Fruit fly (Drosophila melanogaster): Measurements from ENCODE around the gene ClpP.

ClpP gene

dm6 chr2L:10342471-10342870 lies 14.1 kb upstream of the ClpP start, which contains the start of gene Sps2:
Sps2 (plus strand) TSS chr2L:10342594.
- TF ChIP-seq Crg-1 (GFP tag; optimal IDR thresholded peaks at IDR 0.05) (no peak), Mnt (GFP tag; optimal IDR thresholded peaks at IDR 0.05) (peak; percentile 22), pad (GFP tag; optimal IDR thresholded peaks at IDR 0.05) (no peak), CG11617 (GFP tag; optimal IDR thresholded peaks at IDR 0.05) (peak; percentile 19), tj (GFP tag; optimal IDR thresholded peaks at IDR 0.05) (peak; percentile 25), cic (GFP tag; optimal IDR thresholded peaks at IDR 0.05) (peak; percentile 16), Hr96 (GFP tag; optimal IDR thresholded peaks at IDR 0.05) (no peak), CG14711 (tag; optimal IDR thresholded peaks at IDR 0.05) (peak; percentile 12), CG5204 (GFP tag; optimal IDR thresholded peaks at IDR 0.05) (no peak), CG7101 (tag; optimal IDR thresholded peaks at IDR 0.05) (peak; percentile 15), CG7045 (GFP tag; optimal IDR thresholded peaks at IDR 0.05) (no peak), bab1 (GFP tag; optimal IDR thresholded peaks at IDR 0.05) (peak; percentile 69), toe (GFP tag; optimal IDR thresholded peaks at IDR 0.05) (no peak)

dm6 chr2L:10344029-10344606 lies 12.5 kb upstream of the ClpP start, which contains the start of gene Frmd5:
Frmd5 (plus strand) TSS chr2L:10344442.
- TF ChIP-seq CG7045 (GFP tag; optimal IDR thresholded peaks at IDR 0.05) (no peak), CG5204 (GFP tag; optimal IDR thresholded peaks at IDR 0.05) (no peak), cic (GFP tag; optimal IDR thresholded peaks at IDR 0.05) (no peak), Mnt (GFP tag; optimal IDR thresholded peaks at IDR 0.05) (no peak), Crg-1 (GFP tag; optimal IDR thresholded peaks at IDR 0.05) (no peak), pad (GFP tag; optimal IDR thresholded peaks at IDR 0.05) (no peak)

- no peak for TF ChIP-seq Mnt (GFP tag; optimal IDR thresholded peaks at IDR 0.05)
- no peak for TF ChIP-seq CG11617 (GFP tag; optimal IDR thresholded peaks at IDR 0.05)
- TF ChIP-seq CG7101 (tag; optimal IDR thresholded peaks at IDR 0.05) = no peak
- TF ChIP-seq cic (GFP tag; optimal IDR thresholded peaks at IDR 0.05) = no peak
- TF ChIP-seq kay (GFP tag; ENCODE audit: borderline replicate concordance) = no peak
- TF ChIP-seq CG33017 (tag; optimal IDR thresholded peaks at IDR 0.05) = no peak
- no peak for TF ChIP-seq CG12768 (GFP tag; optimal IDR thresholded peaks at IDR 0.05)
- no peak for TF ChIP-seq cnc (optimal IDR thresholded peaks at IDR 0.05)
- TF ChIP-seq ovo (GFP tag; optimal IDR thresholded peaks at IDR 0.05) = no peak
- no peak for TF ChIP-seq toe (GFP tag; optimal IDR thresholded peaks at IDR 0.05)
- no peak for TF ChIP-seq CG7045 (GFP tag; optimal IDR thresholded peaks at IDR 0.05)
- TF ChIP-seq CG14711 (tag; optimal IDR thresholded peaks at IDR 0.05) = no peak
- no peak for TF ChIP-seq tj (GFP tag; optimal IDR thresholded peaks at IDR 0.05)
- TF ChIP-seq CG1620 (GFP tag; optimal IDR thresholded peaks at IDR 0.05) = no peak
- no peak for TF ChIP-seq Crg-1 (GFP tag; optimal IDR thresholded peaks at IDR 0.05)
Measured at dm6 chr2L:10351130-10351529, 5.5 kb upstream of the ClpP start.

dm6 chr2L:10353871-10354270 lies 2.7 kb upstream of the ClpP start, which contains the start of gene CG34367:
CG34367 (minus strand) TSS chr2L:10353905.
- TF ChIP-seq CG7101 (tag; optimal IDR thresholded peaks at IDR 0.05) (no peak), kay (GFP tag; ENCODE audit: borderline replicate concordance) (no peak), CG11617 (GFP tag; optimal IDR thresholded peaks at IDR 0.05) (no peak), Hr96 (GFP tag; optimal IDR thresholded peaks at IDR 0.05) (no peak), CG14711 (tag; optimal IDR thresholded peaks at IDR 0.05) (no peak), CG33017 (tag; optimal IDR thresholded peaks at IDR 0.05) (no peak), CG7045 (GFP tag; optimal IDR thresholded peaks at IDR 0.05) (no peak), CG12768 (GFP tag; optimal IDR thresholded peaks at IDR 0.05) (no peak), CG5204 (GFP tag; optimal IDR thresholded peaks at IDR 0.05) (no peak), cic (GFP tag; optimal IDR thresholded peaks at IDR 0.05) (no peak), cnc (optimal IDR thresholded peaks at IDR 0.05) (no peak), Crg-1 (GFP tag; optimal IDR thresholded peaks at IDR 0.05) (no peak), CG1620 (GFP tag; optimal IDR thresholded peaks at IDR 0.05) (no peak), pad (GFP tag; optimal IDR thresholded peaks at IDR 0.05) (no peak), bab1 (GFP tag; optimal IDR thresholded peaks at IDR 0.05) (no peak), ovo (GFP tag; optimal IDR thresholded peaks at IDR 0.05) (no peak), toe (GFP tag; optimal IDR thresholded peaks at IDR 0.05) (no peak), Mnt (GFP tag; optimal IDR thresholded peaks at IDR 0.05) (no peak)

dm6 chr2L:10362408-10363067 lies 5.9 kb downstream of the ClpP start, which contains the start of the genes Cand1 and pim:
Cand1 (minus strand) TSS chr2L:10362707.
pim (plus strand) TSS chr2L:10362989.
- TF ChIP-seq pad (GFP tag; optimal IDR thresholded peaks at IDR 0.05) (no peak), CG7101 (tag; optimal IDR thresholded peaks at IDR 0.05) (peak; percentile 50)

- TF ChIP-seq Crg-1 (GFP tag; optimal IDR thresholded peaks at IDR 0.05) (no peak), CG11617 (GFP tag; optimal IDR thresholded peaks at IDR 0.05) (no peak), CG33017 (tag; optimal IDR thresholded peaks at IDR 0.05) (no peak), Hr96 (GFP tag; optimal IDR thresholded peaks at IDR 0.05) (no peak), cnc (optimal IDR thresholded peaks at IDR 0.05) (no peak), ovo (GFP tag; optimal IDR thresholded peaks at IDR 0.05) (no peak), tj (GFP tag; optimal IDR thresholded peaks at IDR 0.05) (no peak), kay (GFP tag; ENCODE audit: borderline replicate concordance) (no peak), Mnt (GFP tag; optimal IDR thresholded peaks at IDR 0.05) (no peak), CG12768 (GFP tag; optimal IDR thresholded peaks at IDR 0.05) (no peak), CG14711 (tag; optimal IDR thresholded peaks at IDR 0.05) (no peak), toe (GFP tag; optimal IDR thresholded peaks at IDR 0.05) (no peak), bab1 (GFP tag; optimal IDR thresholded peaks at IDR 0.05) (no peak), pad (GFP tag; optimal IDR thresholded peaks at IDR 0.05) (no peak), CG7101 (tag; optimal IDR thresholded peaks at IDR 0.05) (no peak), CG7045 (GFP tag; optimal IDR thresholded peaks at IDR 0.05) (no peak), Clk (GFP tag; optimal IDR thresholded peaks at IDR 0.05) (no peak), cic (GFP tag; optimal IDR thresholded peaks at IDR 0.05) (no peak), CG1620 (GFP tag; optimal IDR thresholded peaks at IDR 0.05) (no peak)
Measured at dm6 chr2L:10364229-10364628, 7.6 kb downstream of the ClpP start, which contains the start of gene lft. lft (plus strand) TSS chr2L:10364471.

All from whole organism, adult.